Fruit fly (Drosophila melanogaster): ENCODE measurements around the gene Zip89B.
A peak's percentile ranks its signal among the peaks of the same experiment; 100 is the strongest.

The Zip89B gene

dm6 chr3R:16280003-16280998, 25.3 kb upstream of the Zip89B start (continued):
- TF ChIP-seq lz (GFP tag; optimal IDR thresholded peaks at IDR 0.05) (peak; percentile 99), CG4318 (GFP tag; optimal IDR thresholded peaks at IDR 0.05) (peak; percentile 97), eg (GFP tag; IDR thresholded peaks at IDR 0.05) (peak; percentile 100), CG6276 (GFP tag; optimal IDR thresholded peaks at IDR 0.05) (peak; percentile 99), CG6854 (GFP tag; optimal IDR thresholded peaks at IDR 0.05) (peak; percentile 98), pdm3 (GFP tag; optimal IDR thresholded peaks at IDR 0.05) (peak; percentile 100), spab (GFP tag; optimal IDR thresholded peaks at IDR 0.05) (peak; percentile 99), CG1621 (tag; optimal IDR thresholded peaks at IDR 0.05) (peak; percentile 98), vri (GFP tag; optimal IDR thresholded peaks at IDR 0.05) (peak; percentile 99), Hr38 (GFP tag; optimal IDR thresholded peaks at IDR 0.05) (peak; percentile 95), CG7368 (GFP tag; optimal IDR thresholded peaks at IDR 0.05) (peak; percentile 99), Lpt (GFP tag; optimal IDR thresholded peaks at IDR 0.05) (peak; percentile 99), fd85E (GFP tag; optimal IDR thresholded peaks at IDR 0.05) (peak; percentile 97), Met (GFP tag; optimal IDR thresholded peaks at IDR 0.05) (peak; percentile 100), ss (GFP tag; optimal IDR thresholded peaks at IDR 0.05) (peak; percentile 99), Sox102F (GFP tag; optimal IDR thresholded peaks at IDR 0.05) (peak; percentile 100), CG8632 (GFP tag; optimal IDR thresholded peaks at IDR 0.05) (peak; percentile 100), CG6808 (GFP tag; optimal IDR thresholded peaks at IDR 0.05) (peak; percentile 98), CG34406 (GFP tag; optimal IDR thresholded peaks at IDR 0.05) (peak; percentile 100), CG11294 (GFP tag; IDR thresholded peaks at IDR 0.05) (peak; percentile 99), CG9139 (GFP tag; optimal IDR thresholded peaks at IDR 0.05) (peak; percentile 99), CG8319 (GFP tag; optimal IDR thresholded peaks at IDR 0.05) (peak; percentile 99), Eip93F (GFP tag; optimal IDR thresholded peaks at IDR 0.05) (peak; percentile 97)

- TF ChIP-seq CG6808 (GFP tag; optimal IDR thresholded peaks at IDR 0.05) (peak; percentile 40), cyc (GFP tag; optimal IDR thresholded peaks at IDR 0.05) (no peak), CG1621 (tag; optimal IDR thresholded peaks at IDR 0.05) (peak; percentile 28), Sox14 (GFP tag; optimal IDR thresholded peaks at IDR 0.05) (peak; percentile 8), CG11762 (GFP tag; optimal IDR thresholded peaks at IDR 0.05; ENCODE audit: insufficient read depth) (no peak), eg (GFP tag; IDR thresholded peaks at IDR 0.05) (peak; percentile 61; the same call in 1 of the 3 replicates), CG7368 (GFP tag; optimal IDR thresholded peaks at IDR 0.05) (peak; percentile 27), ss (GFP tag; optimal IDR thresholded peaks at IDR 0.05) (peak; percentile 31 to 69), fkh (GFP tag; optimal IDR thresholded peaks at IDR 0.05) (peak; percentile 12), Sox102F (GFP tag; optimal IDR thresholded peaks at IDR 0.05) (peak; percentile 18), Met (GFP tag; optimal IDR thresholded peaks at IDR 0.05) (no peak), CG10669 (GFP tag; optimal IDR thresholded peaks at IDR 0.05) (peak; percentile 7), CG15336 (GFP tag; IDR thresholded peaks at IDR 0.05) (no peak; the same call in 1 of the 2 replicates), OdsH (GFP tag; optimal IDR thresholded peaks at IDR 0.05) (no peak), spab (GFP tag; optimal IDR thresholded peaks at IDR 0.05) (peak; percentile 24), dsx (GFP tag; optimal IDR thresholded peaks at IDR 0.05; ENCODE audit: poor library complexity, severe bottlenecking) (peak; percentile 66), Lpt (GFP tag; optimal IDR thresholded peaks at IDR 0.05) (peak; percentile 48), CG6163 (GFP tag; IDR thresholded peaks at IDR 0.05) (peak; percentile 64; the same call in 1 of the 3 replicates), CG16779 (tag; optimal IDR thresholded peaks at IDR 0.05) (peak; percentile 5), CG4318 (GFP tag; optimal IDR thresholded peaks at IDR 0.05) (no peak), Ets96B (tag; optimal IDR thresholded peaks at IDR 0.05) (peak; percentile 6), CG8319 (GFP tag; optimal IDR thresholded peaks at IDR 0.05) (no peak), CG9139 (GFP tag; optimal IDR thresholded peaks at IDR 0.05) (peak; percentile 10), CG6792 (GFP tag; optimal IDR thresholded peaks at IDR 0.05) (no peak), lz (GFP tag; optimal IDR thresholded peaks at IDR 0.05) (no peak), acj6 (GFP tag; optimal IDR thresholded peaks at IDR 0.05) (no peak), Eip93F (GFP tag; optimal IDR thresholded peaks at IDR 0.05) (no peak), Eip78C (GFP tag) (peak; percentile 67), Ets21C (GFP tag; optimal IDR thresholded peaks at IDR 0.05) (no peak), CG6854 (GFP tag; optimal IDR thresholded peaks at IDR 0.05) (peak; percentile 43), CG6276 (GFP tag; optimal IDR thresholded peaks at IDR 0.05) (peak; percentile 1)
Observed at dm6 chr3R:16281033-16281680, 24.4 kb upstream of the Zip89B start.
